Worm (Caenorhabditis elegans) whole organism, L4 larva: Measurements from ENCODE around the gene mig-21.

Experiments used
- F10B5.3 ChIP-seq: sonication (generic microtip); optimal IDR thresholded peaks from 2 replicates; lab custom pipeline; 2016; ENCODE audit warnings: mild to moderate bottlenecking, missing genetic modification characterization, missing compliant biosample characterization
- F44E2.7 ChIP-seq: fragments of 200-800 bp; sonication (Bioruptor generic); IDR thresholded peaks from 2 replicates; pipeline ENCODE4 v2.1.2; 2022; ENCODE audit warnings: missing genetic modification characterization, missing compliant biosample characterization
- F49E8.2 ChIP-seq: sonication (generic microtip); optimal IDR thresholded peaks from 2 replicates; lab custom pipeline; 2016; ENCODE audit warnings: missing compliant biosample characterization, mild to moderate bottlenecking, missing genetic modification characterization, borderline replicate concordance
- T20F7.1 ChIP-seq: fragments of 200-800 bp; sonication (Bioruptor generic); optimal IDR thresholded peaks from 2 replicates; lab custom pipeline; 2018; ENCODE audit warnings: mild to moderate bottlenecking, missing genetic modification characterization, missing compliant biosample characterization
- T26A8.4 ChIP-seq: fragments of 200-800 bp; sonication (Bioruptor generic); IDR thresholded peaks from 2 replicates; pipeline ENCODE4 v1.3.6; 2022; ENCODE audit warnings: missing genetic modification characterization, missing compliant biosample characterization
- Y105C5A.15 ChIP-seq: fragments of 200-800 bp; sonication (Bioruptor generic); IDR thresholded peaks from 2 replicates; pipeline ENCODE4 v1.3.6; 2022; ENCODE audit warnings: missing genetic modification characterization, missing compliant biosample characterization
- Y48G9A.11 ChIP-seq: fragments of 200-800 bp; sonication (Bioruptor generic); IDR thresholded peaks from 2 replicates; pipeline ENCODE4 v1.3.6; 2022; ENCODE audit warnings: missing genetic modification reagents, missing genetic modification characterization, missing compliant biosample characterization
- ZK337.2 ChIP-seq: fragments of 200-800 bp; sonication (Bioruptor generic); IDR thresholded peaks from 2 replicates; pipeline ENCODE4 v1.3.6; 2022; ENCODE audit warnings: missing genetic modification reagents, missing genetic modification characterization, missing compliant biosample characterization
- ZK546.5 ChIP-seq, 2 experiments: sonication (generic microtip); optimal IDR thresholded peaks; 2 replicates each; lab custom pipeline; 2017; ENCODE audit warnings: missing biosample characterization in 2 of 2, missing genetic modification characterization in 2 of 2
- ama-1 ChIP-seq: fragments of 150-350 bp; optimal IDR thresholded peaks from 2 replicates; lab custom pipeline; 2014; ENCODE audit warnings: inconsistent platforms, mixed read lengths
- arid-1 ChIP-seq: fragments of 200-800 bp; sonication (Bioruptor generic); conservative IDR thresholded peaks from 2 replicates; pipeline ENCODE4 v1.3.6; 2022; ENCODE audit warnings: missing genetic modification reagents, missing genetic modification characterization, missing compliant biosample characterization
- ceh-28 ChIP-seq: fragments of 150-350 bp; optimal IDR thresholded peaks from 2 replicates; lab custom pipeline; 2014; ENCODE audit warnings: missing biosample characterization, missing genetic modification reagents, missing genetic modification characterization
- ceh-82 ChIP-seq: sonication (generic microtip); optimal IDR thresholded peaks from 2 replicates; lab custom pipeline; 2017; ENCODE audit warnings: missing biosample characterization, missing genetic modification characterization
- cey-2 ChIP-seq: sonication (generic microtip); optimal IDR thresholded peaks from 3 replicates; lab custom pipeline; 2017; ENCODE audit warnings: missing genetic modification characterization, mild to moderate bottlenecking, missing compliant biosample characterization, antibody characterized with exemption, borderline replicate concordance; ENCODE audit not compliant: insufficient read depth
- daf-16 ChIP-seq, 3 experiments: sonication (generic microtip); optimal IDR thresholded peaks; 2 replicates each; lab custom pipeline; 2016 to 2017; ENCODE audit warnings: missing genetic modification characterization in 3 of 3, missing genetic modification reagents in 3 of 3, mild to moderate bottlenecking in 2 of 3, missing compliant biosample characterization in 2 of 3, missing biosample characterization in 1 of 3, moderate library complexity in 1 of 3
- dmd-9 ChIP-seq: fragments of 200-800 bp; sonication (Bioruptor generic); IDR thresholded peaks from 2 replicates; pipeline ENCODE4 v1.3.6; 2022; ENCODE audit warnings: missing genetic modification reagents, missing genetic modification characterization, missing compliant biosample characterization
- duxl-1 ChIP-seq: sonication (generic microtip); optimal IDR thresholded peaks from 2 replicates; lab custom pipeline; 2016; ENCODE audit warnings: mild to moderate bottlenecking, missing genetic modification characterization, moderate library complexity, missing compliant biosample characterization; ENCODE audit not compliant: poor library complexity
- egl-43 ChIP-seq: fragments of 200-800 bp; sonication (Bioruptor generic); IDR thresholded peaks from 2 replicates; pipeline ENCODE4 v1.3.6; 2022; ENCODE audit warnings: missing genetic modification reagents, missing genetic modification characterization, missing compliant biosample characterization
- fkh-10 ChIP-seq: fragments of 150-350 bp; optimal IDR thresholded peaks from 2 replicates; lab custom pipeline; 2014; ENCODE audit warnings: missing biosample characterization, missing genetic modification reagents, missing genetic modification characterization
- gei-8 ChIP-seq: fragments of 200-800 bp; sonication (Bioruptor generic); optimal IDR thresholded peaks from 2 replicates; lab custom pipeline; 2018; ENCODE audit warnings: mild to moderate bottlenecking, missing genetic modification characterization, missing compliant biosample characterization
- hlh-11 ChIP-seq: fragments of 200-800 bp; sonication (Bioruptor generic); optimal IDR thresholded peaks from 2 replicates; lab custom pipeline; 2018; ENCODE audit warnings: mild to moderate bottlenecking, missing genetic modification characterization, missing compliant biosample characterization
- jun-1 ChIP-seq: fragments of 150-350 bp; optimal IDR thresholded peaks from 2 replicates; lab custom pipeline; 2014; ENCODE audit warnings: missing biosample characterization, missing genetic modification reagents, missing genetic modification characterization
- lin-29 ChIP-seq: fragments of 200-800 bp; sonication (Bioruptor generic); IDR thresholded peaks from 2 replicates; pipeline ENCODE4 v1.3.6; 2022; ENCODE audit warnings: missing genetic modification reagents, missing genetic modification characterization, missing compliant biosample characterization
- lin-38 ChIP-seq: fragments of 200-800 bp; sonication (Bioruptor generic); IDR thresholded peaks from 2 replicates; pipeline ENCODE4 v1.3.6; 2022; ENCODE audit warnings: missing genetic modification reagents, missing genetic modification characterization, missing compliant biosample characterization
- lsy-2 ChIP-seq, 2 experiments: fragments of 150-350 bp in 1 of 2; sonication (generic microtip) in 1 of 2; optimal IDR thresholded peaks; 2 replicates each; lab custom pipeline; 2014 to 2017; ENCODE audit warnings: missing biosample characterization in 2 of 2, missing genetic modification characterization in 2 of 2
- madf-9 ChIP-seq: fragments of 200-800 bp; sonication (Bioruptor generic); conservative IDR thresholded peaks from 2 replicates; pipeline ENCODE4 v1.3.6; 2022; ENCODE audit warnings: missing genetic modification reagents, missing genetic modification characterization, missing compliant biosample characterization
- mdt-29 ChIP-seq: fragments of 200-800 bp; sonication (Bioruptor generic); IDR thresholded peaks from 2 replicates; pipeline ENCODE4 v1.3.6; 2022; ENCODE audit warnings: missing genetic modification reagents, missing genetic modification characterization, missing compliant biosample characterization
- mxl-2 ChIP-seq: fragments of 200-800 bp; sonication (Bioruptor generic); conservative IDR thresholded peaks from 2 replicates; pipeline ENCODE4 v1.3.6; 2022; ENCODE audit warnings: missing genetic modification reagents, missing genetic modification characterization, missing compliant biosample characterization
- mxl-3 ChIP-seq: fragments of 200-800 bp; sonication (Bioruptor generic); optimal IDR thresholded peaks from 2 replicates; lab custom pipeline; 2018; ENCODE audit warnings: mild to moderate bottlenecking, missing genetic modification characterization, missing compliant biosample characterization
- nhr-11 ChIP-seq: fragments of 150-350 bp; optimal IDR thresholded peaks from 2 replicates; lab custom pipeline; 2014; ENCODE audit warnings: missing biosample characterization, missing genetic modification characterization
- nhr-111 ChIP-seq: fragments of 200-800 bp; sonication (Bioruptor generic); optimal IDR thresholded peaks from 2 replicates; lab custom pipeline; 2018; ENCODE audit warnings: mild to moderate bottlenecking, missing genetic modification characterization, missing compliant biosample characterization
- nhr-25 ChIP-seq: sonication (generic microtip); optimal IDR thresholded peaks from 2 replicates; lab custom pipeline; 2017; ENCODE audit warnings: missing genetic modification characterization, mild to moderate bottlenecking, missing compliant biosample characterization, antibody characterized with exemption, moderate library complexity, borderline replicate concordance; ENCODE audit not compliant: insufficient read depth
- nhr-28 ChIP-seq: fragments of 150-350 bp; optimal IDR thresholded peaks from 2 replicates; lab custom pipeline; 2014; ENCODE audit warnings: missing biosample characterization, missing genetic modification characterization
- nhr-41 ChIP-seq: fragments of 200-800 bp; sonication (Bioruptor generic); IDR thresholded peaks from 2 replicates; pipeline ENCODE4 v1.3.6; 2022; ENCODE audit warnings: missing genetic modification reagents, missing genetic modification characterization, missing compliant biosample characterization
- nhr-42 ChIP-seq: fragments of 200-800 bp; sonication (Bioruptor generic); IDR thresholded peaks from 2 replicates; pipeline ENCODE4 v1.3.6; 2022; ENCODE audit warnings: missing genetic modification characterization, missing compliant biosample characterization
- nhr-48 ChIP-seq: sonication (generic microtip); optimal IDR thresholded peaks from 2 replicates; lab custom pipeline; 2016; ENCODE audit warnings: mild to moderate bottlenecking, missing genetic modification characterization, missing compliant biosample characterization
- nhr-77 ChIP-seq: fragments of 150-350 bp; optimal IDR thresholded peaks from 2 replicates; lab custom pipeline; 2014; ENCODE audit warnings: missing biosample characterization, missing genetic modification characterization
- pha-4 ChIP-seq, 2 experiments: fragments of 150-350 bp in 1 of 2; fragments of 200-800 bp in 1 of 2; sonication (Bioruptor generic) in 1 of 2; IDR thresholded peaks in 1 of 2; optimal IDR thresholded peaks in 1 of 2; 2 replicates each; pipeline versions ENCODE4 v1.3.6 to Lab custom; 2014 to 2022; ENCODE audit warnings: missing genetic modification characterization in 2 of 2, missing genetic modification reagents in 2 of 2, missing biosample characterization in 1 of 2, missing compliant biosample characterization in 1 of 2
- pqm-1 ChIP-seq: sonication (generic microtip); optimal IDR thresholded peaks from 2 replicates; lab custom pipeline; 2017; ENCODE audit warnings: missing biosample characterization, missing genetic modification characterization
- rbr-2 ChIP-seq: sonication (generic microtip); optimal IDR thresholded peaks from 2 replicates; lab custom pipeline; 2016; ENCODE audit warnings: missing genotype, missing genetic modification characterization, missing compliant biosample characterization
- saeg-2 ChIP-seq: fragments of 200-800 bp; sonication (Bioruptor generic); IDR thresholded peaks from 2 replicates; pipeline ENCODE4 v1.3.6; 2022; ENCODE audit warnings: missing genetic modification reagents, missing genetic modification characterization, missing compliant biosample characterization
- skn-1 ChIP-seq: fragments of 150-350 bp; optimal IDR thresholded peaks from 2 replicates; lab custom pipeline; 2014; ENCODE audit warnings: missing biosample characterization, missing genetic modification characterization
- snpc-1.2 ChIP-seq: fragments of 200-800 bp; sonication (Bioruptor generic); IDR thresholded peaks from 2 replicates; pipeline ENCODE4 v1.3.6; 2022; ENCODE audit warnings: missing genetic modification reagents, missing genetic modification characterization, missing compliant biosample characterization
- spr-1 ChIP-seq: sonication (generic microtip); optimal IDR thresholded peaks from 2 replicates; lab custom pipeline; 2016; ENCODE audit warnings: mild to moderate bottlenecking, missing genetic modification characterization, missing compliant biosample characterization
- tra-1 ChIP-seq: fragments of 200-800 bp; sonication (Bioruptor generic); IDR thresholded peaks from 2 replicates; pipeline ENCODE4 v1.3.6; 2022; ENCODE audit warnings: missing genetic modification reagents, missing genetic modification characterization, missing compliant biosample characterization
- unc-62 ChIP-seq, 3 experiments: fragments of 150-350 bp in 1 of 3; sonication (generic microtip); optimal IDR thresholded peaks in 2 of 3; peaks in 1 of 3; 1 replicate in 1 of 3; 2 replicates in 2 of 3; lab custom pipeline; 2014 to 2017; ENCODE audit warnings: missing biosample characterization in 3 of 3, missing genetic modification characterization in 3 of 3, missing genetic modification reagents in 3 of 3, missing genotype in 1 of 3
- zfp-3 ChIP-seq: fragments of 200-800 bp; sonication (Bioruptor generic); conservative IDR thresholded peaks from 2 replicates; pipeline ENCODE4 v1.3.6; 2022; ENCODE audit warnings: missing genetic modification reagents, missing genetic modification characterization, missing compliant biosample characterization
- zip-11 ChIP-seq: fragments of 200-800 bp; sonication (Bioruptor generic); IDR thresholded peaks from 2 replicates; pipeline ENCODE4 v1.3.6; 2022; ENCODE audit warnings: missing genetic modification characterization, missing compliant biosample characterization
- ztf-11 ChIP-seq: fragments of 150-350 bp; optimal IDR thresholded peaks from 2 replicates; lab custom pipeline; 2014; ENCODE audit warnings: missing biosample characterization, missing genetic modification characterization

Gene mig-21

DNA sequence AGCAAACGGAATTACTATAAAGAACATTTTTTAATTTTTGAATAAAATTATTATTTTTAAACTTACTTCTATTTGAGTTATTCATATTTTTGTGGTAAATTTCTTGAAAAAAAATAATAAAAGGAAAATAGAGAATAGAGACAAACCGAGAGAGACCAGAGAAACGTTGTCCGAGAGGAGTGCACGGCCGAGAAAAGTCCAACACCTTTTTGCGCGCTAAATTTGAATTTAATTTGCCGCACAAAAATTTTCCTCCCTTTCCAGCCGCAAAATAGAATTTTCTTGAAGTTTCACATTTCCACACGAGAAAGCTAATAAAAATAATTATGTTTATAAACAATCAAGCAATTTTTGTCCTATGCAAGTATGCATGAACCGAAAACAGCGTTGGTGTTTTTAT is 6.4 kb downstream of the mig-21 start, which contains the start of the genes F01F1.11 and F01F1.3:
Gene F01F1.11, minus strand, starts transcription at position 118 of the 400 bp plus-strand sequence.
Gene F01F1.3, plus strand, starts transcription at position 179 of the 400 bp plus-strand sequence.
- TF ChIP-seq mdt-29 (GFP tag; lab: Robert Waterston, UW) (no peak), dmd-9 (GFP tag; lab: Robert Waterston, UW) (peak; percentile 77; the same call in 1 of the 2 replicates), T20F7.1 (GFP tag; lab: Kevin White, UChicago) (peak; percentile 61), ceh-82 (no peak), duxl-1 (tag; lab: Kevin White, UChicago) (peak; percentile 68), ztf-11 (tag; lab: Kevin White, UChicago) (no peak), lin-29 (GFP tag; lab: Robert Waterston, UW) (no peak), ceh-28 (tag; lab: Kevin White, UChicago) (no peak), F49E8.2 (peak; percentile 14), ama-1 (no peak), ZK546.5 (tag; optimal IDR thresholded peaks at IDR 0.05; lab: Kevin White, UChicago) (no peak), nhr-11 (tag; lab: Kevin White, UChicago) (no peak), rbr-2 (tag; lab: Kevin White, UChicago) (peak; percentile 44), nhr-42 (GFP tag; lab: Robert Waterston, UW) (no peak), F10B5.3 (tag; lab: Kevin White, UChicago) (no peak), egl-43 (GFP tag; lab: Robert Waterston, UW) (no peak), zip-11 (GFP tag; lab: Robert Waterston, UW) (no peak), nhr-111 (GFP tag; lab: Kevin White, UChicago) (no peak), zfp-3 (no peak; the same call in 1 of the 2 replicates), snpc-1.2 (GFP tag; lab: Robert Waterston, UW) (no peak), fkh-10 (GFP tag; lab: Kevin White, UChicago) (no peak), daf-16 (GFP tag; optimal IDR thresholded peaks at IDR 0.05; lab: Kevin White, UChicago) (no peak), daf-16 (tag; optimal IDR thresholded peaks at IDR 0.05; lab: Kevin White, UChicago) (peak; percentile 18), spr-1 (tag; lab: Kevin White, UChicago) (no peak), gei-8 (no peak), mxl-3 (GFP tag; lab: Kevin White, UChicago) (no peak), lsy-2 (tag; optimal IDR thresholded peaks at IDR 0.05; lab: Kevin White, UChicago) (peak in 1 of 2 experiments; percentile 89), arid-1 (GFP tag; lab: Robert Waterston, UW) (no peak), skn-1 (tag; lab: Kevin White, UChicago) (no peak), hlh-11 (tag; lab: Kevin White, UChicago) (peak; percentile 51), Y48G9A.11 (peak; percentile 72), cey-2 (tag; lab: Kevin White, UChicago) (no peak), madf-9 (peak; percentile 76), Y105C5A.15 (no peak), T26A8.4 (GFP tag; lab: Robert Waterston, UW) (peak; percentile 50; the same call in 1 of the 2 replicates), nhr-41 (GFP tag; lab: Robert Waterston, UW) (no peak), ZK337.2 (GFP tag; lab: Robert Waterston, UW) (peak; percentile 90), mxl-2 (GFP tag; lab: Robert Waterston, UW) (no peak), lin-38 (peak; percentile 72), unc-62 (GFP tag; optimal IDR thresholded peaks at IDR 0.05 in 1 of 2; lab: Kevin White, UChicago) (no peak), unc-62 (tag; optimal IDR thresholded peaks at IDR 0.05; lab: Kevin White, UChicago) (no peak), tra-1 (GFP tag; lab: Robert Waterston, UW) (0 out of 2 replicates have a peak, but pooled peaks have one; percentile 40), pha-4 (GFP tag; IDR thresholded peaks at IDR 0.05; lab: Robert Waterston, UW) (0 out of 2 replicates have a peak, but pooled peaks have one; percentile 21), pha-4 (tag; optimal IDR thresholded peaks at IDR 0.05; lab: Kevin White, UChicago) (no peak), pqm-1 (tag; lab: Kevin White, UChicago) (no peak), nhr-77 (tag; lab: Kevin White, UChicago) (no peak), F44E2.7 (GFP tag; lab: Robert Waterston, UW) (no peak), nhr-28 (tag; lab: Kevin White, UChicago) (peak; percentile 41), nhr-48 (tag; lab: Kevin White, UChicago) (peak; percentile 9), jun-1 (no peak), saeg-2 (GFP tag; lab: Robert Waterston, UW) (no peak), nhr-25 (tag; lab: Kevin White, UChicago) (no peak)
